Worm (Caenorhabditis elegans) whole organism, young adult: ENCODE results near the gene ZK1127.13.
"Not testable (repeated sequence)": the region's sequence is repeated elsewhere in the genome, so short reads cannot be mapped to it uniquely, and the experiment has no call there.

Experiments used
- B0019.2 ChIP-seq: fragments of 200-800 bp; sonication (Bioruptor generic); conservative IDR thresholded peaks from 2 replicates; pipeline ENCODE4 v1.3.6; 2022; ENCODE audit warnings: missing genetic modification reagents, missing genetic modification characterization, missing compliant biosample characterization
- T26A5.8 ChIP-seq: sonication (generic microtip); optimal IDR thresholded peaks from 2 replicates; lab custom pipeline; 2016; ENCODE audit warnings: missing genetic modification characterization, missing compliant biosample characterization
- Y56A3A.18 ChIP-seq: fragments of 200-800 bp; sonication (Bioruptor generic); IDR thresholded peaks from 2 replicates; pipeline ENCODE4 v1.3.6; 2022; ENCODE audit warnings: missing genetic modification reagents, missing genetic modification characterization, missing compliant biosample characterization
- Y79H2A.3 ChIP-seq: fragments of 200-800 bp; sonication (Bioruptor generic); conservative IDR thresholded peaks from 2 replicates; pipeline ENCODE4 v1.3.6; 2022; ENCODE audit warnings: missing genetic modification reagents, missing genetic modification characterization, missing compliant biosample characterization
- dpff-1 ChIP-seq: sonication (generic microtip); optimal IDR thresholded peaks from 2 replicates; lab custom pipeline; 2017; ENCODE audit warnings: mild to moderate bottlenecking, missing genetic modification characterization, missing compliant biosample characterization
- ets-4 ChIP-seq: fragments of 200-800 bp; sonication (Bioruptor generic); optimal IDR thresholded peaks from 2 replicates; lab custom pipeline; 2018; ENCODE audit warnings: mild to moderate bottlenecking, missing genetic modification characterization, missing compliant biosample characterization
- gei-17 ChIP-seq: fragments of 200-800 bp; sonication (Bioruptor generic); optimal IDR thresholded peaks from 2 replicates; lab custom pipeline; 2018; ENCODE audit warnings: mild to moderate bottlenecking, missing genetic modification characterization, missing compliant biosample characterization
- him-1 ChIP-seq: sonication (generic microtip); optimal IDR thresholded peaks from 2 replicates; lab custom pipeline; 2016; ENCODE audit warnings: missing genotype, missing genetic modification reagents, missing genetic modification characterization, missing compliant biosample characterization
- hsf-1 ChIP-seq: fragments of 200-800 bp; sonication (Bioruptor generic); IDR thresholded peaks from 2 replicates; pipeline ENCODE4 v1.3.6; 2022; ENCODE audit warnings: missing genetic modification reagents, missing genetic modification characterization, missing compliant biosample characterization
- lag-1 ChIP-seq: fragments of 200-800 bp; sonication (Bioruptor generic); IDR thresholded peaks from 2 replicates; pipeline ENCODE4 v1.3.6; 2022; ENCODE audit warnings: missing genetic modification reagents, missing genetic modification characterization, missing compliant biosample characterization
- let-607 ChIP-seq, 2 experiments: fragments of 200-800 bp in 1 of 2; sonication (Bioruptor generic) in 1 of 2; sonication (generic microtip) in 1 of 2; optimal IDR thresholded peaks; 2 replicates each; lab custom pipeline; 2016 to 2018; ENCODE audit warnings: mild to moderate bottlenecking in 2 of 2, missing compliant biosample characterization in 2 of 2, missing genetic modification characterization in 2 of 2, moderate library complexity in 2 of 2, missing genotype in 1 of 2
- nhr-90 ChIP-seq: sonication (generic microtip); optimal IDR thresholded peaks from 2 replicates; lab custom pipeline; 2016; ENCODE audit warnings: missing genotype, mild to moderate bottlenecking, missing genetic modification characterization, missing compliant biosample characterization
- pha-4 ChIP-seq: fragments of 150-350 bp; sonication (generic microtip); optimal IDR thresholded peaks from 2 replicates; lab custom pipeline; 2014; ENCODE audit warnings: missing biosample characterization, missing genetic modification reagents, missing genetic modification characterization

ce11 chrII:7042090-7042489 lies 11.0 kb upstream of the ZK1127.13 start:
- not testable (repeated sequence) for TF ChIP-seq him-1 (tag; lab: Kevin White, UChicago); lag-1 (GFP tag; lab: Robert Waterston, UW); T26A5.8 (tag; lab: Kevin White, UChicago); dpff-1; ets-4 (GFP tag; lab: Kevin White, UChicago); let-607 (tag; optimal IDR thresholded peaks at IDR 0.05; lab: Kevin White, UChicago); gei-17 (GFP tag; lab: Kevin White, UChicago); pha-4 (tag; lab: Kevin White, UChicago); nhr-90
- TF ChIP-seq hsf-1 (GFP tag; lab: Robert Waterston, UW) (peak; percentile 56; the same call in 1 of the 2 replicates), B0019.2 (GFP tag; lab: Robert Waterston, UW) (peak; percentile 63; the same call in 1 of the 2 replicates), Y79H2A.3 (GFP tag; lab: Robert Waterston, UW) (0 out of 2 replicates have a peak, but pooled peaks have one; percentile 33), Y56A3A.18 (GFP tag; lab: Robert Waterston, UW) (peak; percentile 67; the same call in 1 of the 2 replicates)
